Fruit fly (Drosophila melanogaster) Kc167 (cell line): ENCODE results near the gene Bx.

ENCODE experiments used
- Myc ChIP-seq: fragments of >200 bp; optimal IDR thresholded peaks from 2 replicates; lab custom pipeline; 2017; ENCODE audit warnings: missing external identifiers
- Sin3A ChIP-seq: fragments of >200 bp; optimal IDR thresholded peaks from 2 replicates; lab custom pipeline; 2018; ENCODE audit warnings: missing external identifiers
- h ChIP-seq: fragments of >200 bp; optimal IDR thresholded peaks from 3 replicates; lab custom pipeline; 2018; ENCODE audit warnings: missing external identifiers
- insv ChIP-seq: fragments of >200 bp; optimal IDR thresholded peaks from 3 replicates; lab custom pipeline; 2018; ENCODE audit warnings: missing external identifiers
- psq ChIP-seq: fragments of >200 bp; optimal IDR thresholded peaks from 2 replicates; lab custom pipeline; 2017; ENCODE audit warnings: missing external identifiers
- ttk ChIP-seq: sonication (Bioruptor generic); optimal IDR thresholded peaks from 2 replicates; lab custom pipeline; 2017; ENCODE audit warnings: missing external identifiers

- no peak for TF ChIP-seq Myc (lab: Kevin White, UChicago)
- no peak for TF ChIP-seq insv (lab: Kevin White, UChicago)
- no peak for TF ChIP-seq ttk (lab: Kevin White, UChicago)
- no peak for TF ChIP-seq h (lab: Kevin White, UChicago)
- TF ChIP-seq psq (lab: Kevin White, UChicago) = no peak
- no peak for TF ChIP-seq Sin3A (lab: Kevin White, UChicago)
Observed at dm6 chrX:18533308-18533707, 18.1 kb downstream of the Bx start.
